Worm (Caenorhabditis elegans): ENCODE measurements around the gene Y54F10BM.12.

The Y54F10BM.12 gene

ce11 chrIII:2288261-2288660 lies 41.2 kb downstream of the Y54F10BM.12 start:
- TF ChIP-seq zag-1 (tag; optimal IDR thresholded peaks at IDR 0.05) (no peak), ZK546.5 (tag; optimal IDR thresholded peaks at IDR 0.05) (no peak), mdl-1 (tag; optimal IDR thresholded peaks at IDR 0.05) (no peak), ztf-11 (tag; optimal IDR thresholded peaks at IDR 0.05) (no peak), lin-39 (tag; optimal IDR thresholded peaks at IDR 0.05) (no peak), hmg-11 (tag; optimal IDR thresholded peaks at IDR 0.05) (no peak), nhr-43 (tag; optimal IDR thresholded peaks at IDR 0.05; ENCODE audit: poor library complexity, severe bottlenecking) (no peak), elt-3 (tag; optimal IDR thresholded peaks at IDR 0.05) (no peak)

- TF ChIP-seq ceh-9 (tag; optimal IDR thresholded peaks at IDR 0.05): no peak
- no peak for TF ChIP-seq nhr-76 (tag; optimal IDR thresholded peaks at IDR 0.05)
- no peak for TF ChIP-seq zag-1 (tag; optimal IDR thresholded peaks at IDR 0.05)
- TF ChIP-seq ztf-11 (tag; optimal IDR thresholded peaks at IDR 0.05): no peak
- TF ChIP-seq ceh-28 (tag; optimal IDR thresholded peaks at IDR 0.05): peak; percentile 97
- TF ChIP-seq R02D3.7 (tag; optimal IDR thresholded peaks at IDR 0.05): no peak
Observed at ce11 chrIII:2283341-2283847, 46.1 kb downstream of the Y54F10BM.12 start.

- peak; percentile 98 for TF ChIP-seq ceh-28 (tag; optimal IDR thresholded peaks at IDR 0.05)
- TF ChIP-seq eor-1 (tag; optimal IDR thresholded peaks at IDR 0.05): no peak
Observed at ce11 chrIII:2281975-2282957, 47.2 kb downstream of the Y54F10BM.12 start, which contains the start of gene Y54F10BM.3. Gene Y54F10BM.3, plus strand, starts transcription at chrIII:2282025.

ce11 chrIII:2280569-2280968 lies 48.9 kb downstream of the Y54F10BM.12 start, which contains the start of gene Y54F10BM.22:
Gene Y54F10BM.22, plus strand, starts transcription at chrIII:2280899.
- no peak for TF ChIP-seq fkh-10 (GFP tag; optimal IDR thresholded peaks at IDR 0.05)
- no peak for TF ChIP-seq ama-1 (optimal IDR thresholded peaks at IDR 0.05)
- no peak for TF ChIP-seq ztf-11 (tag; optimal IDR thresholded peaks at IDR 0.05)
- TF ChIP-seq nhr-25 (tag; optimal IDR thresholded peaks at IDR 0.05): no peak
- no peak for TF ChIP-seq lin-39 (tag; optimal IDR thresholded peaks at IDR 0.05)
- no peak for TF ChIP-seq ceh-9 (tag; optimal IDR thresholded peaks at IDR 0.05)
- no peak for TF ChIP-seq egl-27 (tag; optimal IDR thresholded peaks at IDR 0.05)
- TF ChIP-seq fos-1 (tag; optimal IDR thresholded peaks at IDR 0.05): no peak
- TF ChIP-seq elt-1 (tag; optimal IDR thresholded peaks at IDR 0.05): no peak
- TF ChIP-seq nhr-23 (tag; optimal IDR thresholded peaks at IDR 0.05): no peak

- TF ChIP-seq R02D3.7 (tag; optimal IDR thresholded peaks at IDR 0.05) (no peak), tbx-2 (tag; optimal IDR thresholded peaks at IDR 0.05) (no peak), nhr-23 (tag; optimal IDR thresholded peaks at IDR 0.05) (no peak), nhr-11 (tag; optimal IDR thresholded peaks at IDR 0.05) (no peak), ceh-28 (tag; optimal IDR thresholded peaks at IDR 0.05) (no peak), nhr-28 (tag; optimal IDR thresholded peaks at IDR 0.05) (no peak), ceh-82 (tag; optimal IDR thresholded peaks at IDR 0.05) (no peak), daf-12 (tag; optimal IDR thresholded peaks at IDR 0.05) (no peak), sea-2 (GFP tag; optimal IDR thresholded peaks at IDR 0.05) (no peak), nfya-1 (tag; optimal IDR thresholded peaks at IDR 0.05; ENCODE audit: insufficient read depth) (no peak), nhr-12 (tag; optimal IDR thresholded peaks at IDR 0.05) (no peak), eor-1 (tag; optimal IDR thresholded peaks at IDR 0.05) (no peak), unc-39 (tag; optimal IDR thresholded peaks at IDR 0.05) (no peak), pqm-1 (tag; optimal IDR thresholded peaks at IDR 0.05) (no peak), snpc-4 (tag; optimal IDR thresholded peaks at IDR 0.05) (no peak), mdl-1 (tag; optimal IDR thresholded peaks at IDR 0.05) (no peak), egl-27 (tag; optimal IDR thresholded peaks at IDR 0.05) (no peak), nhr-237 (tag; optimal IDR thresholded peaks at IDR 0.05) (no peak), ztf-11 (tag; optimal IDR thresholded peaks at IDR 0.05) (no peak)
Observed at ce11 chrIII:2279457-2279856, 50.0 kb downstream of the Y54F10BM.12 start, which contains the start of gene Y54F10BM.23. Gene Y54F10BM.23, minus strand, starts transcription at chrIII:2279557.
